Fruit fly (Drosophila melanogaster) whole organism, adult: ENCODE results near the gene CtBP.

Source experiments
- CG11617 ChIP-seq: fragments of 200-800 bp; sonication (Bioruptor generic); optimal IDR thresholded peaks from 2 replicates; lab custom pipeline; 2017; ENCODE audit warnings: mild to moderate bottlenecking, missing biosample characterization, missing genetic modification reagents, missing genetic modification characterization
- CG12768 ChIP-seq: fragments of 200-800 bp; sonication (Bioruptor generic); optimal IDR thresholded peaks from 2 replicates; lab custom pipeline; 2017; ENCODE audit warnings: missing biosample characterization, missing genetic modification characterization, mild to moderate bottlenecking, moderate library complexity, missing genetic modification reagents
- CG14711 ChIP-seq: fragments of 200-800 bp; sonication (Bioruptor generic); optimal IDR thresholded peaks from 2 replicates; lab custom pipeline; 2018; ENCODE audit warnings: missing biosample characterization, mild to moderate bottlenecking, missing genetic modification characterization, moderate library complexity
- CG5204 ChIP-seq: fragments of 200-800 bp; sonication (Bioruptor generic); optimal IDR thresholded peaks from 2 replicates; lab custom pipeline; 2016; ENCODE audit warnings: missing biosample characterization, missing genetic modification characterization
- CG7045 ChIP-seq: fragments of 200-800 bp; sonication (Bioruptor generic); optimal IDR thresholded peaks from 2 replicates; lab custom pipeline; 2017; ENCODE audit warnings: missing biosample characterization, mild to moderate bottlenecking, missing genetic modification characterization
- CG7101 ChIP-seq: fragments of 200-800 bp; sonication (Bioruptor generic); optimal IDR thresholded peaks from 2 replicates; lab custom pipeline; 2018; ENCODE audit warnings: missing biosample characterization, mild to moderate bottlenecking, missing genetic modification characterization, moderate library complexity
- Crg-1 ChIP-seq: fragments of 200-800 bp; sonication (Bioruptor generic); optimal IDR thresholded peaks from 2 replicates; lab custom pipeline; 2016; ENCODE audit warnings: missing biosample characterization, missing genetic modification characterization
- Mnt ChIP-seq: fragments of 200-800 bp; sonication (Bioruptor generic); optimal IDR thresholded peaks from 2 replicates; lab custom pipeline; 2016; ENCODE audit warnings: missing biosample characterization, mild to moderate bottlenecking, missing genetic modification characterization
- cic ChIP-seq: fragments of 200-800 bp; sonication (Bioruptor generic); optimal IDR thresholded peaks from 2 replicates; lab custom pipeline; 2017; ENCODE audit warnings: missing biosample characterization, mild to moderate bottlenecking, missing genetic modification characterization, moderate library complexity
- cnc ChIP-seq, 2 experiments: fragments of >200 bp; optimal IDR thresholded peaks; 2 replicates each; lab custom pipeline; 2017
- kay ChIP-seq: fragments of 200-800 bp; sonication (Bioruptor generic); peaks from one replicate; lab custom pipeline; 2016; ENCODE audit warnings: missing biosample characterization, missing genetic modification characterization, borderline replicate concordance
- ovo ChIP-seq: fragments of 200-800 bp; sonication (Bioruptor generic); optimal IDR thresholded peaks from 2 replicates; lab custom pipeline; 2016; ENCODE audit warnings: missing biosample characterization, missing genetic modification characterization
- pad ChIP-seq: fragments of 200-800 bp; sonication (Bioruptor generic); optimal IDR thresholded peaks from 3 replicates; lab custom pipeline; 2017; ENCODE audit warnings: missing biosample characterization, missing genetic modification characterization, mild to moderate bottlenecking, moderate library complexity, missing genetic modification reagents

dm6 chr3R:13032975-13033445, 21.6 kb downstream of the CtBP start:
- TF ChIP-seq pad (GFP tag; lab: Kevin White, UChicago) (peak; percentile 49), CG5204 (GFP tag; lab: Kevin White, UChicago) (no peak), CG7045 (GFP tag; lab: Kevin White, UChicago) (peak; percentile 85), Crg-1 (GFP tag; lab: Kevin White, UChicago) (peak; percentile 76), CG14711 (peak; percentile 62), ovo (GFP tag; lab: Kevin White, UChicago) (peak; percentile 4), kay (GFP tag; lab: Kevin White, UChicago) (peak; percentile 96), Mnt (GFP tag; lab: Kevin White, UChicago) (peak; percentile 79), cic (GFP tag; lab: Kevin White, UChicago) (peak; percentile 64), CG11617 (GFP tag; lab: Kevin White, UChicago) (peak; percentile 77), CG7101 (tag; lab: Kevin White, UChicago) (peak; percentile 83), cnc (optimal IDR thresholded peaks at IDR 0.05; lab: Kevin White, UChicago) (no peak), CG12768 (GFP tag; lab: Kevin White, UChicago) (peak; percentile 78)
